Worm (Caenorhabditis elegans) whole organism, late embryonic: ENCODE data around the gene D2096.5.

ENCODE experiments used
- F13H6.1 ChIP-seq: sonication (generic microtip); optimal IDR thresholded peaks from 2 replicates; lab custom pipeline; 2016; ENCODE audit warnings: missing genetic modification characterization, missing compliant biosample characterization
- ama-1 ChIP-seq: fragments of 150-350 bp; optimal IDR thresholded peaks from 2 replicates; lab custom pipeline; 2014
- ceh-30 ChIP-seq: fragments of 150-350 bp; optimal IDR thresholded peaks from 2 replicates; lab custom pipeline; 2014; ENCODE audit warnings: missing biosample characterization, missing genetic modification characterization
- ceh-45 ChIP-seq: fragments of 200-800 bp; sonication (Bioruptor generic); IDR thresholded peaks from 2 replicates; pipeline ENCODE4 v1.3.6; 2022; ENCODE audit warnings: missing genetic modification reagents, missing genetic modification characterization, missing compliant biosample characterization
- lin-11 ChIP-seq: fragments of 200-800 bp; sonication (Bioruptor generic); optimal IDR thresholded peaks from 2 replicates; lab custom pipeline; 2018; ENCODE audit warnings: mild to moderate bottlenecking, missing genetic modification characterization, missing compliant biosample characterization
- nhr-11 ChIP-seq: fragments of 150-350 bp; optimal IDR thresholded peaks from 2 replicates; lab custom pipeline; 2014; ENCODE audit warnings: missing biosample characterization, missing genetic modification characterization
- npax-4 ChIP-seq: sonication (generic microtip); optimal IDR thresholded peaks from 2 replicates; lab custom pipeline; 2016; ENCODE audit warnings: missing genetic modification characterization, missing compliant biosample characterization
- pha-2 ChIP-seq: sonication (generic microtip); optimal IDR thresholded peaks from 2 replicates; lab custom pipeline; 2017; ENCODE audit warnings: mild to moderate bottlenecking, missing genetic modification characterization, missing compliant biosample characterization
- pha-4 ChIP-seq: fragments of 150-350 bp; optimal IDR thresholded peaks from 2 replicates; lab custom pipeline; 2018; ENCODE audit warnings: missing biosample characterization, missing genetic modification reagents, missing genetic modification characterization
- pqm-1 ChIP-seq: sonication (generic microtip); optimal IDR thresholded peaks from 2 replicates; lab custom pipeline; 2016; ENCODE audit warnings: missing genetic modification characterization, missing compliant biosample characterization
- rnt-1 ChIP-seq: sonication (generic microtip); optimal IDR thresholded peaks from 2 replicates; lab custom pipeline; 2016; ENCODE audit warnings: missing genetic modification characterization, missing compliant biosample characterization
- sox-2 ChIP-seq: fragments of 200-800 bp; sonication (Bioruptor generic); IDR thresholded peaks from 2 replicates; pipeline ENCODE4 v1.3.6; 2022; ENCODE audit warnings: missing genetic modification reagents, missing genetic modification characterization, missing compliant biosample characterization
- unc-55 ChIP-seq: sonication (generic microtip); optimal IDR thresholded peaks from 2 replicates; lab custom pipeline; 2017; ENCODE audit warnings: missing biosample characterization, missing genetic modification reagents, missing genetic modification characterization

ce11 chrIV:8367887-8368286 is 8.3 kb upstream of the D2096.5 start:
- TF ChIP-seq npax-4 (tag; lab: Kevin White, UChicago), result no peak
- no peak for TF ChIP-seq ceh-45 (GFP tag; lab: Robert Waterston, UW)
- TF ChIP-seq ceh-30, result no peak
- no peak for TF ChIP-seq rnt-1 (tag; lab: Kevin White, UChicago)
- TF ChIP-seq unc-55, result no peak
- no peak for TF ChIP-seq pha-2 (tag; lab: Kevin White, UChicago)
- no peak for TF ChIP-seq lin-11 (tag; lab: Kevin White, UChicago)
- TF ChIP-seq nhr-11, result no peak
- TF ChIP-seq pqm-1 (tag; lab: Kevin White, UChicago), result no peak
- TF ChIP-seq sox-2 (GFP tag; lab: Robert Waterston, UW), result no peak
- TF ChIP-seq F13H6.1 (tag; lab: Kevin White, UChicago), result no peak
- TF ChIP-seq ama-1 (lab: Kevin White, UChicago), result no peak
- TF ChIP-seq pha-4 (tag; lab: Kevin White, UChicago), result no peak
